Worm (Caenorhabditis elegans): ENCODE measurements around the gene C23H4.8.

The C23H4.8 gene

ce11 chrX:12181606-12182005 is 35.4 kb upstream of the C23H4.8 start (continued):
- no peak for TF ChIP-seq ceh-32 (tag; optimal IDR thresholded peaks at IDR 0.05; ENCODE audit: poor library complexity)
- TF ChIP-seq dpl-1 (GFP tag; optimal IDR thresholded peaks at IDR 0.05): no peak
- no peak for TF ChIP-seq nhr-237 (tag; optimal IDR thresholded peaks at IDR 0.05)
- TF ChIP-seq hlh-11 (tag; optimal IDR thresholded peaks at IDR 0.05): peak; percentile 41
- no peak for TF ChIP-seq F49E8.2 (tag; optimal IDR thresholded peaks at IDR 0.05; ENCODE audit: borderline replicate concordance)
- TF ChIP-seq dmd-9 (GFP tag; IDR thresholded peaks at IDR 0.05): no peak
- TF ChIP-seq hif-1 (tag; optimal IDR thresholded peaks at IDR 0.05): no peak
- no peak for TF ChIP-seq nhr-76 (tag; optimal IDR thresholded peaks at IDR 0.05)
- no peak for TF ChIP-seq fkh-10 (GFP tag; optimal IDR thresholded peaks at IDR 0.05)
- no peak for TF ChIP-seq R02D3.7 (tag; optimal IDR thresholded peaks at IDR 0.05)
- TF ChIP-seq snpc-1.2 (GFP tag; IDR thresholded peaks at IDR 0.05): no peak
- TF ChIP-seq unc-130 (GFP tag; optimal IDR thresholded peaks at IDR 0.05): no peak
- TF ChIP-seq lsy-2 (tag; optimal IDR thresholded peaks at IDR 0.05): no peak
- no peak for TF ChIP-seq lin-1 (GFP tag; IDR thresholded peaks at IDR 0.05)
- no peak for TF ChIP-seq ama-1 (optimal IDR thresholded peaks at IDR 0.05)
- TF ChIP-seq unc-39 (tag; optimal IDR thresholded peaks at IDR 0.05): no peak
- TF ChIP-seq dve-1 (tag; optimal IDR thresholded peaks at IDR 0.05; ENCODE audit: insufficient read depth): peak; percentile 57
- no peak for TF ChIP-seq tag-97 (GFP tag; IDR thresholded peaks at IDR 0.05)
- no peak for TF ChIP-seq madf-5 (GFP tag; IDR thresholded peaks at IDR 0.05)
- no peak for TF ChIP-seq F10B5.3 (tag; optimal IDR thresholded peaks at IDR 0.05)
- TF ChIP-seq arid-1 (GFP tag; conservative IDR thresholded peaks at IDR 0.05): no peak
- TF ChIP-seq daf-8 (GFP tag; IDR thresholded peaks at IDR 0.05): no peak
- TF ChIP-seq fos-1 (tag; optimal IDR thresholded peaks at IDR 0.05): no peak
- TF ChIP-seq nhr-42 (GFP tag; IDR thresholded peaks at IDR 0.05): no peak
- no peak for TF ChIP-seq ztf-11 (tag; optimal IDR thresholded peaks at IDR 0.05)
- no peak for TF ChIP-seq nhr-10 (tag; optimal IDR thresholded peaks at IDR 0.05)
- peak; percentile 11 for TF ChIP-seq nhr-28 (tag; optimal IDR thresholded peaks at IDR 0.05)
- no peak for TF ChIP-seq Y48G9A.11 (GFP tag; IDR thresholded peaks at IDR 0.05)
- 0 out of 2 replicates have a peak, but pooled peaks have one; percentile 30 for TF ChIP-seq dmd-6 (GFP tag; IDR thresholded peaks at IDR 0.05)
- TF ChIP-seq madf-9 (GFP tag; conservative IDR thresholded peaks at IDR 0.05): no peak

- TF ChIP-seq ceh-62 (tag; optimal IDR thresholded peaks at IDR 0.05) (no peak), sdz-12 (GFP tag; optimal IDR thresholded peaks at IDR 0.05) (no peak), mep-1 (tag; optimal IDR thresholded peaks at IDR 0.05) (no peak), Y75B8A.6 (GFP tag; IDR thresholded peaks at IDR 0.05) (no peak), aha-1 (tag) (peak; percentile 78), hlh-11 (tag; optimal IDR thresholded peaks at IDR 0.05) (peak; percentile 12), lsy-2 (tag; optimal IDR thresholded peaks at IDR 0.05) (no peak), F37D6.2 (tag; optimal IDR thresholded peaks at IDR 0.05) (no peak), zip-2 (tag; optimal IDR thresholded peaks at IDR 0.05) (no peak), tra-1 (GFP tag; IDR thresholded peaks at IDR 0.05) (0 out of 2 replicates have a peak, but pooled peaks have one; percentile 13), zfp-3 (GFP tag; conservative IDR thresholded peaks at IDR 0.05) (no peak), mdl-1 (tag; optimal IDR thresholded peaks at IDR 0.05) (peak in 1 of 2 experiments; percentile 31), rbr-2 (tag; optimal IDR thresholded peaks at IDR 0.05) (peak; percentile 16), hlh-30 (tag; optimal IDR thresholded peaks at IDR 0.05; ENCODE audit: insufficient read depth) (peak; percentile 29), ZK337.2 (GFP tag; IDR thresholded peaks at IDR 0.05) (no peak), mxl-3 (GFP tag; optimal IDR thresholded peaks at IDR 0.05) (peak; percentile 16), dmd-6 (GFP tag; IDR thresholded peaks at IDR 0.05) (peak; percentile 28; the same call in 1 of the 2 replicates), unc-62 (GFP tag; optimal IDR thresholded peaks at IDR 0.05 in 1 of 2) (peak in 1 of 2 experiments; percentile 97), unc-62 (tag; optimal IDR thresholded peaks at IDR 0.05) (no peak)
Observed at ce11 chrX:12182684-12183477, 34.2 kb upstream of the C23H4.8 start.
